Fruit fly (Drosophila melanogaster): ENCODE measurements around the gene DCTN6-p27.

Gene DCTN6-p27

DNA sequence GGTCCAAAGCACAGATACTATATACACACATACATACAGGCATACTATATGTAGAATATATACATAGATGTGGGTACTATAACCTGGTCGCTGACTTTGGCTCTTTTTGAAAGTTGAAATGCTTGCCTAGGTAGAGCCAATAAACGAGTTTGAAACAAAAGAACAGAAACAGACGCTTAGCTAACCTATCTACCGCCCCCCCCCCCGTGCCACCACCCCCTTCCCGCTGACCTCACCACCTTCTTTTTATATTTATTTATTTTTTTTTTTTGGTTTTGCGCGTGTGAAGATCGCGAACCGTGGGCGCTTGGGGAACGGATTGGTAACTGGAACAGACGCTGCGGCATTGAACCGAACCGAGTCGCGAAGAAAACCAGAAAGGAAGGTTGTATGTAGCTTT lies 12.0 kb downstream of the DCTN6-p27 start:
- TF ChIP-seq psq (GFP tag; optimal IDR thresholded peaks at IDR 0.05) (peak; percentile 64), pan (optimal IDR thresholded peaks at IDR 0.05) (peak; percentile 6), ey (GFP tag; optimal IDR thresholded peaks at IDR 0.05) (no peak)

DNA sequence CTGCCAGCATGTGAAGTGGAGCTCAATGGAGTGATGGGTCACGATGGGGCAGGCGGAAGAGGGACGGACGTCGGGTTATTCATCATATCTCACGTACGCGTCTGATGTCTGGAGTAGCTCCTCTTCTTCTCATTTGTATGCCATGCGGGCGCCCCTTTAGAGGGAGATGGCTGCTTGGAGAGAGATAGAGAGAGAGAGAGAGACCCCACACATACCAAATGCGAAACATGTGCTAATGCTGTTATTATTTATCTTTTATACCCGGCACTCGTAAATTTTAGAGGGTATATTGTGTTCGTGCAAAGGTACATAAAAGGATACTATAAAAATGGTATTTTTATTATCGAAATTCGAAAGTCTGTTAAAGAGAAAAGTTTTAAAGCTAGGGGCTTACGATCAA lies 13.9 kb downstream of the DCTN6-p27 start:
- TF ChIP-seq fru (GFP tag; optimal IDR thresholded peaks at IDR 0.05) (peak; percentile 21), sage (GFP tag; optimal IDR thresholded peaks at IDR 0.05) (no peak), Rel (GFP tag; optimal IDR thresholded peaks at IDR 0.05) (no peak), Rel (tag; optimal IDR thresholded peaks at IDR 0.05) (no peak), psq (GFP tag; optimal IDR thresholded peaks at IDR 0.05) (peak; percentile 13), Abd-B (GFP tag; optimal IDR thresholded peaks at IDR 0.05) (no peak), ey (GFP tag; optimal IDR thresholded peaks at IDR 0.05) (no peak), Dif (GFP tag; optimal IDR thresholded peaks at IDR 0.05; ENCODE audit: partially characterized antibody) (no peak), h (GFP tag; optimal IDR thresholded peaks at IDR 0.05) (peak; percentile 22), CG32264 (GFP tag; optimal IDR thresholded peaks at IDR 0.05) (no peak), Vsx2 (GFP tag; optimal IDR thresholded peaks at IDR 0.05; ENCODE audit: partially characterized antibody) (no peak), lola (GFP tag; optimal IDR thresholded peaks at IDR 0.05) (no peak), Myc (optimal IDR thresholded peaks at IDR 0.05) (no peak), woc (GFP tag; optimal IDR thresholded peaks at IDR 0.05) (peak; percentile 33), Jra (GFP tag; optimal IDR thresholded peaks at IDR 0.05) (no peak), rgr (GFP tag; optimal IDR thresholded peaks at IDR 0.05) (no peak), usp (GFP tag; optimal IDR thresholded peaks at IDR 0.05) (no peak)

DNA sequence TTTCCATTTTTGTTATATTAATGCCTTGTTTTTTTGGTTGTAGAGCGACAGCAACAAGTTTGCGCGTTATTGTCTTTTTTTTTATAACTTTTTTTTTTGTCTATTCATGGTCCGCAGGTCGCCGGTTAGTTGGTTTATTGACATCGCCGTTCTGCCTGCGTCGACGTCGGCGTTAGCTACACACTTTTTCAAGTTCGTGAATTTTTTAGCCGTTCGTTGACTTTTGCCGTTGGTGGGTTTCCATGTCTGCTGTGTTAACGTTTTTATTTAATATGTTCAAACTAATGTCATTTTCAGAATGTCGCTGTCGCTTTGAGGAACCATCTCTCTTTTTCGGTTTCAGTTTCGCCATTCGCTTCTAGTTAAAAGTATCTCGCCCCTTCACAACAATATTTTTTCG lies 14.5 kb downstream of the DCTN6-p27 start:
- TF ChIP-seq Hr83 (GFP tag; optimal IDR thresholded peaks at IDR 0.05; ENCODE audit: poor library complexity, severe bottlenecking) (no peak), Dif (GFP tag; optimal IDR thresholded peaks at IDR 0.05; ENCODE audit: partially characterized antibody) (no peak), CG32264 (GFP tag; optimal IDR thresholded peaks at IDR 0.05) (no peak), CrebA (GFP tag; optimal IDR thresholded peaks at IDR 0.05; ENCODE audit: borderline replicate concordance) (no peak), foxo (GFP tag; optimal IDR thresholded peaks at IDR 0.05) (no peak), Sp1 (GFP tag; optimal IDR thresholded peaks at IDR 0.05) (no peak), Mio (GFP tag; optimal IDR thresholded peaks at IDR 0.05) (no peak), brk (GFP tag; optimal IDR thresholded peaks at IDR 0.05) (no peak), psq (GFP tag; optimal IDR thresholded peaks at IDR 0.05) (no peak), h (GFP tag; optimal IDR thresholded peaks at IDR 0.05) (no peak), sv (GFP tag; optimal IDR thresholded peaks at IDR 0.05) (no peak), Myc (optimal IDR thresholded peaks at IDR 0.05) (no peak), Rel (GFP tag; optimal IDR thresholded peaks at IDR 0.05) (no peak), Rel (tag; optimal IDR thresholded peaks at IDR 0.05) (no peak), HLH106 (tag; optimal IDR thresholded peaks at IDR 0.05) (no peak), rgr (GFP tag; optimal IDR thresholded peaks at IDR 0.05) (no peak), CG9705 (GFP tag; optimal IDR thresholded peaks at IDR 0.05) (no peak), fru (GFP tag; optimal IDR thresholded peaks at IDR 0.05) (no peak), GATAd (GFP tag; optimal IDR thresholded peaks at IDR 0.05) (no peak)

DNA sequence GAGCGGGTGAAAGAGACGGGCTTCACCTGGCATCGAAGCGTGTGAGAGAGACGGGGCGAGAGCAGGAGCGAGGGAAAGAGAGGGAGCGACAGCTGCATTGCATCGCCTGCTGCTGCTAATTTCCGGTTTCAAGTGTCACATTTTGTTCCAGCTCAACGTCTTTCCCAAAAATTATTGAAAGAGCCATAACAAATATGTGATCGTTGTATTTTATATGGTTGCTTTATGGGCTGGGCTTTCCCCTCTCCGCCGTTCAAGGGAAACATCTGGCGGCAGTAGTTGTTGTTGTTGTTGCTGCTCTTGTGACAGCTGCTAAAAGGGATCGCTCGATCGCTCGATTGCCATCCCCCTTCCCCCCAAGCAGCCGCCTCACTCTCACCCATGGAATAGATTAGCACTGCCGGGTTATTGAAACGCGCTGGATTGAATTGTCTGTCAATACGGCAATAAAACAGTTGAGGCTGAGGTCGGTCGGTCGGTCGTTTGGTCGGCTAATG lies 22.8 kb downstream of the DCTN6-p27 start:
- TF ChIP-seq dl (GFP tag; optimal IDR thresholded peaks at IDR 0.05; ENCODE audit: insufficient read depth in 1 of 2, partially characterized antibody in 2 of 2) (peak in 1 of 2 experiments; percentile 12), Hr83 (GFP tag; optimal IDR thresholded peaks at IDR 0.05; ENCODE audit: poor library complexity, severe bottlenecking) (peak; percentile 50), jim (GFP tag; optimal IDR thresholded peaks at IDR 0.05) (peak; percentile 6), h (GFP tag; optimal IDR thresholded peaks at IDR 0.05) (peak; percentile 43), woc (GFP tag; optimal IDR thresholded peaks at IDR 0.05) (peak; percentile 40), Hr78 (GFP tag; optimal IDR thresholded peaks at IDR 0.05) (no peak), psq (GFP tag; optimal IDR thresholded peaks at IDR 0.05) (peak; percentile 26), Rel (GFP tag; optimal IDR thresholded peaks at IDR 0.05) (no peak), Rel (tag; optimal IDR thresholded peaks at IDR 0.05) (peak; percentile 66), CG9705 (GFP tag; optimal IDR thresholded peaks at IDR 0.05) (no peak)
